Fruit fly (Drosophila melanogaster) whole organism, prepupa: ENCODE measurements around the gene Charon.

ENCODE experiments used
- CG10669 ChIP-seq: fragments of 200-800 bp; sonication (Bioruptor generic); optimal IDR thresholded peaks from 3 replicates; lab custom pipeline; 2018; ENCODE audit warnings: missing biosample characterization, mild to moderate bottlenecking, missing genetic modification characterization, moderate library complexity
- CG11762 ChIP-seq: fragments of 200-800 bp; sonication (Bioruptor generic); optimal IDR thresholded peaks from 3 replicates; lab custom pipeline; 2016; ENCODE audit warnings: missing biosample characterization, missing genetic modification characterization; ENCODE audit not compliant: insufficient read depth
- CG4318 ChIP-seq: fragments of 200-800 bp; sonication (Bioruptor generic); optimal IDR thresholded peaks from 3 replicates; lab custom pipeline; 2017; ENCODE audit warnings: missing biosample characterization, mild to moderate bottlenecking, missing genetic modification characterization
- CG6163 ChIP-seq: fragments of 200-800 bp; sonication (Bioruptor generic); IDR thresholded peaks from 3 replicates; pipeline ENCODE4 v1.3.6; 2022; ENCODE audit warnings: missing biosample characterization, missing genetic modification characterization
- Lpt ChIP-seq: fragments of 200-800 bp; sonication (Bioruptor generic); optimal IDR thresholded peaks from 3 replicates; lab custom pipeline; 2016; ENCODE audit warnings: missing biosample characterization, missing genetic modification characterization

dm6 chr2L:1217892-1218473 lies 45.4 kb upstream of the Charon start:
- TF ChIP-seq Lpt (no peak), CG10669 (GFP tag; lab: Kevin White, UChicago) (no peak), CG4318 (GFP tag; lab: Kevin White, UChicago) (no peak), CG6163 (GFP tag; lab: Robert Waterston, UW) (no peak), CG11762 (GFP tag; lab: Kevin White, UChicago) (no peak)
